Worm (Caenorhabditis elegans) whole organism, L4 larva: ENCODE data around the gene F23A7.1.

ENCODE experiments used
- aha-1 ChIP-seq: fragments of 150-350 bp; peaks from one replicate; lab custom pipeline; 2014; ENCODE audit warnings: missing biosample characterization, missing genetic modification characterization
- madf-5 ChIP-seq, 2 experiments: fragments of 200-800 bp; sonication (Bioruptor generic); IDR thresholded peaks; 2 replicates each; pipeline ENCODE4 v1.3.6; 2022; ENCODE audit warnings: missing compliant biosample characterization in 2 of 2, missing genetic modification characterization in 2 of 2
- nhr-25 ChIP-seq: sonication (generic microtip); optimal IDR thresholded peaks from 2 replicates; lab custom pipeline; 2017; ENCODE audit warnings: missing genetic modification characterization, mild to moderate bottlenecking, missing compliant biosample characterization, antibody characterized with exemption, moderate library complexity, borderline replicate concordance; ENCODE audit not compliant: insufficient read depth
- zag-1 ChIP-seq: fragments of 150-350 bp; optimal IDR thresholded peaks from 2 replicates; lab custom pipeline; 2014; ENCODE audit warnings: missing biosample characterization, missing genetic modification characterization

- no peak for TF ChIP-seq nhr-25 (tag; lab: Kevin White, UChicago)
- no peak for TF ChIP-seq madf-5 (GFP tag; IDR thresholded peaks at IDR 0.05; lab: Robert Waterston, UW)
- TF ChIP-seq zag-1 (tag; lab: Kevin White, UChicago) = no peak
- TF ChIP-seq aha-1 = no peak
Observed at ce11 chrX:16250679-16251078, 33.5 kb downstream of the F23A7.1 start, which contains the start of gene W10G6.6.
